Worm (Caenorhabditis elegans): ENCODE measurements around the gene pan-1.

- no peak for TF ChIP-seq nhr-237 (tag; optimal IDR thresholded peaks at IDR 0.05)
- TF ChIP-seq ces-1 (GFP tag; optimal IDR thresholded peaks at IDR 0.05), result peak; percentile 67
- no peak for TF ChIP-seq blmp-1 (tag; optimal IDR thresholded peaks at IDR 0.05)
- TF ChIP-seq pha-4 (tag; optimal IDR thresholded peaks at IDR 0.05), result no peak
- no peak for TF ChIP-seq snpc-4 (tag; optimal IDR thresholded peaks at IDR 0.05)
- no peak for TF ChIP-seq lin-13 (tag; optimal IDR thresholded peaks at IDR 0.05)
- TF ChIP-seq bed-3 (GFP tag; optimal IDR thresholded peaks at IDR 0.05), result no peak
These were observed 43.1 kb upstream of the pan-1 start for ce11 chrIII:4519410-4519809.
